Worm (Caenorhabditis elegans) whole organism, L4 larva: Measurements from ENCODE around the gene Y39A3B.8.
A peak's percentile ranks its signal among the peaks of the same experiment; 100 is the strongest.

ENCODE experiments used
- F10B5.3 ChIP-seq: sonication (generic microtip); optimal IDR thresholded peaks from 2 replicates; lab custom pipeline; 2016; ENCODE audit warnings: mild to moderate bottlenecking, missing genetic modification characterization, missing compliant biosample characterization
- F37D6.2 ChIP-seq: sonication (generic microtip); optimal IDR thresholded peaks from 2 replicates; lab custom pipeline; 2016; ENCODE audit warnings: mild to moderate bottlenecking, missing genetic modification characterization, missing compliant biosample characterization
- F49E8.2 ChIP-seq: sonication (generic microtip); optimal IDR thresholded peaks from 2 replicates; lab custom pipeline; 2016; ENCODE audit warnings: missing compliant biosample characterization, mild to moderate bottlenecking, missing genetic modification characterization, borderline replicate concordance
- Y105C5A.15 ChIP-seq: fragments of 200-800 bp; sonication (Bioruptor generic); IDR thresholded peaks from 2 replicates; pipeline ENCODE4 v1.3.6; 2022; ENCODE audit warnings: missing genetic modification characterization, missing compliant biosample characterization
- ZK337.2 ChIP-seq: fragments of 200-800 bp; sonication (Bioruptor generic); IDR thresholded peaks from 2 replicates; pipeline ENCODE4 v1.3.6; 2022; ENCODE audit warnings: missing genetic modification reagents, missing genetic modification characterization, missing compliant biosample characterization
- aly-2 ChIP-seq: sonication (generic microtip); optimal IDR thresholded peaks from 2 replicates; lab custom pipeline; 2018; ENCODE audit warnings: missing biosample characterization, missing genetic modification characterization
- ama-1 ChIP-seq: fragments of 150-350 bp; optimal IDR thresholded peaks from 2 replicates; lab custom pipeline; 2014; ENCODE audit warnings: inconsistent platforms, mixed read lengths
- attf-4 ChIP-seq: sonication (generic microtip); optimal IDR thresholded peaks from 3 replicates; lab custom pipeline; 2017; ENCODE audit warnings: missing biosample characterization, missing genetic modification characterization
- ceh-20 ChIP-seq: fragments of 200-800 bp; sonication (Bioruptor generic); IDR thresholded peaks from 2 replicates; pipeline ENCODE4 v1.3.6; 2022; ENCODE audit warnings: missing genetic modification reagents, missing genetic modification characterization, missing compliant biosample characterization
- ceh-28 ChIP-seq: fragments of 150-350 bp; optimal IDR thresholded peaks from 2 replicates; lab custom pipeline; 2014; ENCODE audit warnings: missing biosample characterization, missing genetic modification reagents, missing genetic modification characterization
- ceh-32 ChIP-seq: sonication (generic microtip); optimal IDR thresholded peaks from 2 replicates; lab custom pipeline; 2016; ENCODE audit warnings: mild to moderate bottlenecking, missing genetic modification characterization, missing compliant biosample characterization; ENCODE audit not compliant: poor library complexity
- daf-19 ChIP-seq: fragments of 200-800 bp; sonication (Bioruptor generic); conservative IDR thresholded peaks from 2 replicates; pipeline ENCODE4 v1.3.6; 2022; ENCODE audit warnings: missing genetic modification characterization, missing compliant biosample characterization
- daf-8 ChIP-seq: fragments of 200-800 bp; sonication (Bioruptor generic); IDR thresholded peaks from 2 replicates; pipeline ENCODE4 v1.3.6; 2022; ENCODE audit warnings: missing genetic modification characterization, missing compliant biosample characterization
- dmd-8 ChIP-seq: fragments of 200-800 bp; sonication (Bioruptor generic); IDR thresholded peaks from 2 replicates; pipeline ENCODE4 v1.3.6; 2022; ENCODE audit warnings: missing genetic modification characterization, missing compliant biosample characterization
- duxl-1 ChIP-seq: sonication (generic microtip); optimal IDR thresholded peaks from 2 replicates; lab custom pipeline; 2016; ENCODE audit warnings: mild to moderate bottlenecking, missing genetic modification characterization, moderate library complexity, missing compliant biosample characterization; ENCODE audit not compliant: poor library complexity
- dve-1 ChIP-seq: sonication (generic microtip); optimal IDR thresholded peaks from 2 replicates; lab custom pipeline; 2017; ENCODE audit warnings: antibody characterized with exemption, mild to moderate bottlenecking, missing genetic modification characterization, missing compliant biosample characterization; ENCODE audit not compliant: insufficient read depth
- egl-27 ChIP-seq: sonication (generic microtip); optimal IDR thresholded peaks from 3 replicates; lab custom pipeline; 2017; ENCODE audit warnings: missing biosample characterization, missing genetic modification reagents, missing genetic modification characterization
- egl-43 ChIP-seq: fragments of 200-800 bp; sonication (Bioruptor generic); IDR thresholded peaks from 2 replicates; pipeline ENCODE4 v1.3.6; 2022; ENCODE audit warnings: missing genetic modification reagents, missing genetic modification characterization, missing compliant biosample characterization
- fkh-10 ChIP-seq: fragments of 150-350 bp; optimal IDR thresholded peaks from 2 replicates; lab custom pipeline; 2014; ENCODE audit warnings: missing biosample characterization, missing genetic modification reagents, missing genetic modification characterization
- hlh-11 ChIP-seq: fragments of 200-800 bp; sonication (Bioruptor generic); optimal IDR thresholded peaks from 2 replicates; lab custom pipeline; 2018; ENCODE audit warnings: mild to moderate bottlenecking, missing genetic modification characterization, missing compliant biosample characterization
- hlh-30 ChIP-seq: sonication (generic microtip); optimal IDR thresholded peaks from 2 replicates; lab custom pipeline; 2017; ENCODE audit warnings: antibody characterized with exemption, mild to moderate bottlenecking, missing genetic modification characterization, missing compliant biosample characterization; ENCODE audit not compliant: insufficient read depth
- lim-7 ChIP-seq: fragments of 200-800 bp; sonication (Bioruptor generic); IDR thresholded peaks from 2 replicates; pipeline ENCODE4 v1.3.6; 2022; ENCODE audit warnings: missing genetic modification characterization, missing compliant biosample characterization
- lin-1 ChIP-seq: fragments of 200-800 bp; sonication (Bioruptor generic); IDR thresholded peaks from 2 replicates; pipeline ENCODE4 v1.3.6; 2022; ENCODE audit warnings: missing genetic modification reagents, missing genetic modification characterization, missing compliant biosample characterization
- lin-13 ChIP-seq: fragments of 150-350 bp; optimal IDR thresholded peaks from 2 replicates; lab custom pipeline; 2014; ENCODE audit warnings: missing biosample characterization, missing genetic modification reagents, missing genetic modification characterization
- lin-29 ChIP-seq: fragments of 200-800 bp; sonication (Bioruptor generic); IDR thresholded peaks from 2 replicates; pipeline ENCODE4 v1.3.6; 2022; ENCODE audit warnings: missing genetic modification reagents, missing genetic modification characterization, missing compliant biosample characterization
- lin-38 ChIP-seq: fragments of 200-800 bp; sonication (Bioruptor generic); IDR thresholded peaks from 2 replicates; pipeline ENCODE4 v1.3.6; 2022; ENCODE audit warnings: missing genetic modification reagents, missing genetic modification characterization, missing compliant biosample characterization
- madf-9 ChIP-seq: fragments of 200-800 bp; sonication (Bioruptor generic); conservative IDR thresholded peaks from 2 replicates; pipeline ENCODE4 v1.3.6; 2022; ENCODE audit warnings: missing genetic modification reagents, missing genetic modification characterization, missing compliant biosample characterization
- mdl-1 ChIP-seq, 2 experiments: fragments of 150-350 bp in 1 of 2; sonication (generic microtip) in 1 of 2; optimal IDR thresholded peaks; 2 replicates each; lab custom pipeline; 2014 to 2017; ENCODE audit warnings: missing biosample characterization in 2 of 2, missing genetic modification characterization in 2 of 2
- mxl-2 ChIP-seq: fragments of 200-800 bp; sonication (Bioruptor generic); conservative IDR thresholded peaks from 2 replicates; pipeline ENCODE4 v1.3.6; 2022; ENCODE audit warnings: missing genetic modification reagents, missing genetic modification characterization, missing compliant biosample characterization
- nhr-10 ChIP-seq: fragments of 150-350 bp; optimal IDR thresholded peaks from 2 replicates; lab custom pipeline; 2014; ENCODE audit warnings: missing biosample characterization, missing genetic modification characterization
- nhr-102 ChIP-seq: sonication (generic microtip); optimal IDR thresholded peaks from 2 replicates; lab custom pipeline; 2016; ENCODE audit warnings: mild to moderate bottlenecking, missing genetic modification characterization, moderate library complexity, missing compliant biosample characterization
- nhr-237 ChIP-seq: sonication (generic microtip); optimal IDR thresholded peaks from 2 replicates; lab custom pipeline; 2017; ENCODE audit warnings: missing biosample characterization, missing genetic modification characterization
- nhr-42 ChIP-seq: fragments of 200-800 bp; sonication (Bioruptor generic); IDR thresholded peaks from 2 replicates; pipeline ENCODE4 v1.3.6; 2022; ENCODE audit warnings: missing genetic modification characterization, missing compliant biosample characterization
- nhr-48 ChIP-seq: sonication (generic microtip); optimal IDR thresholded peaks from 2 replicates; lab custom pipeline; 2016; ENCODE audit warnings: mild to moderate bottlenecking, missing genetic modification characterization, missing compliant biosample characterization
- nhr-77 ChIP-seq: fragments of 150-350 bp; optimal IDR thresholded peaks from 2 replicates; lab custom pipeline; 2014; ENCODE audit warnings: missing biosample characterization, missing genetic modification characterization
- pha-4 ChIP-seq, 2 experiments: fragments of 150-350 bp in 1 of 2; fragments of 200-800 bp in 1 of 2; sonication (Bioruptor generic) in 1 of 2; IDR thresholded peaks in 1 of 2; optimal IDR thresholded peaks in 1 of 2; 2 replicates each; pipeline versions ENCODE4 v1.3.6 to Lab custom; 2014 to 2022; ENCODE audit warnings: missing genetic modification characterization in 2 of 2, missing genetic modification reagents in 2 of 2, missing biosample characterization in 1 of 2, missing compliant biosample characterization in 1 of 2
- php-3 ChIP-seq: fragments of 200-800 bp; sonication (Bioruptor generic); IDR thresholded peaks from 2 replicates; pipeline ENCODE4 v1.3.6; 2022; ENCODE audit warnings: missing genetic modification reagents, missing genetic modification characterization, missing compliant biosample characterization
- rbr-2 ChIP-seq: sonication (generic microtip); optimal IDR thresholded peaks from 2 replicates; lab custom pipeline; 2016; ENCODE audit warnings: missing genotype, missing genetic modification characterization, missing compliant biosample characterization
- skn-1 ChIP-seq: fragments of 150-350 bp; optimal IDR thresholded peaks from 2 replicates; lab custom pipeline; 2014; ENCODE audit warnings: missing biosample characterization, missing genetic modification characterization
- snpc-1.2 ChIP-seq: fragments of 200-800 bp; sonication (Bioruptor generic); IDR thresholded peaks from 2 replicates; pipeline ENCODE4 v1.3.6; 2022; ENCODE audit warnings: missing genetic modification reagents, missing genetic modification characterization, missing compliant biosample characterization
- tag-97 ChIP-seq: fragments of 200-800 bp; sonication (Bioruptor generic); IDR thresholded peaks from 2 replicates; pipeline ENCODE4 v1.3.6; 2022; ENCODE audit warnings: missing genetic modification characterization, missing compliant biosample characterization
- tra-1 ChIP-seq: fragments of 200-800 bp; sonication (Bioruptor generic); IDR thresholded peaks from 2 replicates; pipeline ENCODE4 v1.3.6; 2022; ENCODE audit warnings: missing genetic modification reagents, missing genetic modification characterization, missing compliant biosample characterization
- unc-39 ChIP-seq: sonication (generic microtip); optimal IDR thresholded peaks from 2 replicates; lab custom pipeline; 2017; ENCODE audit warnings: missing biosample characterization, missing genetic modification characterization
- unc-62 ChIP-seq, 3 experiments: fragments of 150-350 bp in 1 of 3; sonication (generic microtip); optimal IDR thresholded peaks in 2 of 3; peaks in 1 of 3; 1 replicate in 1 of 3; 2 replicates in 2 of 3; lab custom pipeline; 2014 to 2017; ENCODE audit warnings: missing biosample characterization in 3 of 3, missing genetic modification characterization in 3 of 3, missing genetic modification reagents in 3 of 3, missing genotype in 1 of 3
- vab-7 ChIP-seq: fragments of 200-800 bp; sonication (Bioruptor generic); IDR thresholded peaks from 2 replicates; pipeline ENCODE4 v1.3.6; 2022; ENCODE audit warnings: missing genetic modification reagents, missing genetic modification characterization, missing compliant biosample characterization
- zag-1 ChIP-seq: fragments of 150-350 bp; optimal IDR thresholded peaks from 2 replicates; lab custom pipeline; 2014; ENCODE audit warnings: missing biosample characterization, missing genetic modification characterization
- zfp-2 ChIP-seq: sonication (generic microtip); optimal IDR thresholded peaks from 2 replicates; lab custom pipeline; 2016; ENCODE audit warnings: mild to moderate bottlenecking, missing genetic modification characterization, missing compliant biosample characterization
- zfp-3 ChIP-seq: fragments of 200-800 bp; sonication (Bioruptor generic); conservative IDR thresholded peaks from 2 replicates; pipeline ENCODE4 v1.3.6; 2022; ENCODE audit warnings: missing genetic modification reagents, missing genetic modification characterization, missing compliant biosample characterization

Gene Y39A3B.8

ce11 chrIII:2030776-2031565 lies 43.2 kb downstream of the Y39A3B.8 start (continued):
- TF ChIP-seq hlh-11 (tag; lab: Kevin White, UChicago) (no peak), mxl-2 (no peak), tag-97 (GFP tag; lab: Robert Waterston, UW) (no peak), zfp-2 (no peak), ceh-28 (no peak), unc-62 (GFP tag; optimal IDR thresholded peaks at IDR 0.05 in 1 of 2; lab: Kevin White, UChicago) (no peak), unc-62 (tag; optimal IDR thresholded peaks at IDR 0.05; lab: Kevin White, UChicago) (no peak), attf-4 (tag; lab: Kevin White, UChicago) (no peak), Y105C5A.15 (GFP tag; lab: Robert Waterston, UW) (peak; percentile 80), nhr-10 (tag; lab: Kevin White, UChicago) (no peak), lim-7 (GFP tag; lab: Robert Waterston, UW) (peak; percentile 88), tra-1 (GFP tag; lab: Robert Waterston, UW) (0 out of 2 replicates have a peak, but pooled peaks have one; percentile 36), skn-1 (tag; lab: Kevin White, UChicago) (no peak), hlh-30 (peak; percentile 1), dmd-8 (GFP tag; lab: Robert Waterston, UW) (peak; percentile 86), nhr-237 (no peak), zfp-3 (GFP tag; lab: Robert Waterston, UW) (0 out of 2 replicates have a peak, but pooled peaks have one; percentile 36), ceh-32 (tag; lab: Kevin White, UChicago) (no peak), F37D6.2 (no peak), lin-29 (no peak), nhr-77 (tag; lab: Kevin White, UChicago) (no peak), nhr-48 (tag; lab: Kevin White, UChicago) (no peak), mdl-1 (tag; optimal IDR thresholded peaks at IDR 0.05; lab: Kevin White, UChicago) (no peak), rbr-2 (tag; lab: Kevin White, UChicago) (peak; percentile 3), ceh-20 (GFP tag; lab: Robert Waterston, UW) (peak; percentile 14; the same call in 1 of the 2 replicates), ama-1 (no peak), fkh-10 (GFP tag; lab: Kevin White, UChicago) (no peak), dve-1 (tag; lab: Kevin White, UChicago) (no peak), madf-9 (GFP tag; lab: Robert Waterston, UW) (peak; percentile 65), aly-2 (tag; lab: Kevin White, UChicago) (no peak), nhr-42 (GFP tag; lab: Robert Waterston, UW) (no peak), unc-39 (no peak), duxl-1 (tag; lab: Kevin White, UChicago) (peak; percentile 62), daf-19 (no peak), F10B5.3 (tag; lab: Kevin White, UChicago) (no peak), vab-7 (GFP tag; lab: Robert Waterston, UW) (peak; percentile 80), daf-8 (no peak), lin-13 (peak; percentile 68), pha-4 (GFP tag; IDR thresholded peaks at IDR 0.05; lab: Robert Waterston, UW) (peak; percentile 71; the same call in 1 of the 2 replicates), pha-4 (tag; optimal IDR thresholded peaks at IDR 0.05; lab: Kevin White, UChicago) (no peak), F49E8.2 (tag; lab: Kevin White, UChicago) (no peak), ZK337.2 (GFP tag; lab: Robert Waterston, UW) (0 out of 2 replicates have a peak, but pooled peaks have one; percentile 24), egl-27 (tag; lab: Kevin White, UChicago) (no peak), lin-1 (GFP tag; lab: Robert Waterston, UW) (0 out of 2 replicates have a peak, but pooled peaks have one; percentile 45), snpc-1.2 (GFP tag; lab: Robert Waterston, UW) (peak; percentile 58; the same call in 1 of the 2 replicates), php-3 (GFP tag; lab: Robert Waterston, UW) (0 out of 2 replicates have a peak, but pooled peaks have one; percentile 41), zag-1 (tag; lab: Kevin White, UChicago) (no peak), nhr-102 (tag; lab: Kevin White, UChicago) (no peak), egl-43 (GFP tag; lab: Robert Waterston, UW) (peak; percentile 76; the same call in 1 of the 2 replicates), lin-38 (peak; percentile 78)
